Worm (Caenorhabditis elegans) whole organism, early embryonic: ENCODE measurements around the gene C43C3.4.
"Not testable (repeated sequence)": the region's sequence is repeated elsewhere in the genome, so short reads cannot be mapped to it uniquely, and the experiment has no call there.

Experiments used
- B0310.2 ChIP-seq: sonication (generic microtip); optimal IDR thresholded peaks from 2 replicates; lab custom pipeline; 2016; ENCODE audit warnings: mild to moderate bottlenecking, missing genetic modification characterization, missing compliant biosample characterization
- F13C5.2 ChIP-seq: sonication (generic microtip); optimal IDR thresholded peaks from 2 replicates; lab custom pipeline; 2017; ENCODE audit warnings: mild to moderate bottlenecking, missing genetic modification characterization, inconsistent platforms, missing compliant biosample characterization
- aly-1 ChIP-seq: sonication (generic microtip); optimal IDR thresholded peaks from 2 replicates; lab custom pipeline; 2016; ENCODE audit warnings: missing genetic modification characterization, missing compliant biosample characterization
- ama-1 ChIP-seq: fragments of 150-350 bp; optimal IDR thresholded peaks from 2 replicates; lab custom pipeline; 2014
- ceh-13 ChIP-seq: fragments of 200-800 bp; sonication (Bioruptor generic); optimal IDR thresholded peaks from 2 replicates; lab custom pipeline; 2018; ENCODE audit warnings: mild to moderate bottlenecking, missing genetic modification characterization, missing compliant biosample characterization
- ceh-36 ChIP-seq: sonication (generic microtip); optimal IDR thresholded peaks from 2 replicates; lab custom pipeline; 2016; ENCODE audit warnings: missing genetic modification characterization, inconsistent platforms, missing compliant biosample characterization
- ets-7 ChIP-seq: sonication (generic microtip); optimal IDR thresholded peaks from 2 replicates; lab custom pipeline; 2016; ENCODE audit warnings: missing genotype, missing genetic modification characterization, missing compliant biosample characterization
- flt-1 ChIP-seq: fragments of 200-800 bp; sonication (Bioruptor generic); IDR thresholded peaks from 2 replicates; pipeline ENCODE4 v1.3.6; 2022; ENCODE audit warnings: missing genetic modification characterization, missing compliant biosample characterization
- hmbx-1 ChIP-seq: sonication (generic microtip); optimal IDR thresholded peaks from 2 replicates; lab custom pipeline; 2016; ENCODE audit warnings: mild to moderate bottlenecking, missing genetic modification characterization, missing compliant biosample characterization
- hmg-4 ChIP-seq: fragments of 200-800 bp; sonication (Bioruptor generic); optimal IDR thresholded peaks from 2 replicates; lab custom pipeline; 2018; ENCODE audit warnings: mild to moderate bottlenecking, missing genetic modification characterization, missing compliant biosample characterization
- hnd-1 ChIP-seq: sonication (generic microtip); optimal IDR thresholded peaks from 2 replicates; lab custom pipeline; 2016; ENCODE audit warnings: missing genetic modification characterization, missing compliant biosample characterization
- pes-1 ChIP-seq: fragments of 200-800 bp; sonication (Bioruptor generic); IDR thresholded peaks from 2 replicates; pipeline ENCODE4 v1.3.6; 2022; ENCODE audit warnings: missing genetic modification reagents, missing genetic modification characterization, missing compliant biosample characterization
- scrt-1 ChIP-seq: fragments of 200-800 bp; sonication (Bioruptor generic); IDR thresholded peaks from 2 replicates; pipeline ENCODE4 v1.3.6; 2022; ENCODE audit warnings: missing genetic modification characterization, missing compliant biosample characterization
- sea-1 ChIP-seq: fragments of 200-800 bp; sonication (Bioruptor generic); conservative IDR thresholded peaks from 2 replicates; pipeline ENCODE4 v1.3.6; 2022; ENCODE audit warnings: missing genetic modification characterization, missing compliant biosample characterization
- tbx-11 ChIP-seq: fragments of 200-800 bp; sonication (Bioruptor generic); IDR thresholded peaks from 2 replicates; pipeline ENCODE4 v1.3.6; 2022; ENCODE audit warnings: missing genetic modification characterization, missing compliant biosample characterization
- tbx-37 ChIP-seq: fragments of 200-800 bp; sonication (Bioruptor generic); conservative IDR thresholded peaks from 2 replicates; pipeline ENCODE4 v1.3.6; 2022; ENCODE audit warnings: missing genetic modification reagents, missing genetic modification characterization, missing compliant biosample characterization
- tra-4 ChIP-seq: sonication (generic microtip); optimal IDR thresholded peaks from 2 replicates; lab custom pipeline; 2017; ENCODE audit warnings: missing genetic modification characterization, missing compliant biosample characterization

C43C3.4 gene

DNA sequence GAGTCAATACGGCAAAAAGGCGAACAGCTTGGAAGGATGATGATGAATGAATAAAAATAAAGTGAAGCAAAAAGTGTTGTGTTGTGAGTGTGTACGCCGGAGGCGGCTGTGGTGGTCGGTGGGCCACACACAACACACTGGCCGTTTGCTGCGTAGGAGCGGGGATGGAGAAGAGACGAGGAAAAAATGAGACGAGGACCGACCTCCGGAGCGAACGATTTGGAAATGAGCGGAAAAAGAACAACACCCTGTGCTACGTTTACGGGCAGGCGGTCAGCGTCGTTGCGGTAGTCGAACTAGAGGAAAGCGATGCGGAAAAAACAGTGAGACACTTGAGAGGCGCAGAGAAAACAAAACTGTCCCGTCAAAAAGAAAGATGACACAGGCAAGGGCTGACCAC, 37.6 kb downstream of the C43C3.4 start:
- TF ChIP-seq hmg-4 (GFP tag; lab: Kevin White, UChicago) (peak; percentile 70), tbx-37 (no peak), flt-1 (GFP tag; lab: Robert Waterston, UW) (no peak), ceh-36 (tag; lab: Kevin White, UChicago) (no peak), F13C5.2 (tag; lab: Kevin White, UChicago) (no peak), scrt-1 (GFP tag; lab: Robert Waterston, UW) (0 out of 2 replicates have a peak, but pooled peaks have one; percentile 35), tbx-11 (GFP tag; lab: Robert Waterston, UW) (no peak), ceh-13 (GFP tag; lab: Kevin White, UChicago) (no peak), aly-1 (no peak)

DNA sequence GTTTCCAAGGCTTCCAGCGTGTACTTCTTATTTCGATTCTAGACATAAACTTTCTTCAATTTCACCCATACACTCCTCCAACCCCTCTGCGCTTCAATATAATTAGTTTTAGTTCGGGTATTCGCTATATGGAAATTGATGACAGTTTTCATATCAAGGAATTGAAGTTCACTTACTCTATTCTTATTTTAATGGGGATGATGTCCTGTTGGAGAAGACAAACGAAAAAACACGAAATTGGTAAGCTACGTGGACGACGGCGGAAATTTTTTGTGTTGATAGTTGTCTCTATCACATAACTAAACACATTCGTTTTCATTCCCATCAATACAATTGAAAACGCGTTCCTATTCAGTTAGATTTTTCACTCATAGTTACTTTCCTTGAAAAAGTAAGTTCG, 39.3 kb downstream of the C43C3.4 start, which contains the start of gene F34H10.5:
Gene F34H10.5 (plus strand): TSS at position 301 of the 400 bp plus-strand sequence.
- TF ChIP-seq tbx-11 (GFP tag; lab: Robert Waterston, UW): no peak
- TF ChIP-seq scrt-1 (GFP tag; lab: Robert Waterston, UW): no peak
- TF ChIP-seq B0310.2 (tag; lab: Kevin White, UChicago): no peak

DNA sequence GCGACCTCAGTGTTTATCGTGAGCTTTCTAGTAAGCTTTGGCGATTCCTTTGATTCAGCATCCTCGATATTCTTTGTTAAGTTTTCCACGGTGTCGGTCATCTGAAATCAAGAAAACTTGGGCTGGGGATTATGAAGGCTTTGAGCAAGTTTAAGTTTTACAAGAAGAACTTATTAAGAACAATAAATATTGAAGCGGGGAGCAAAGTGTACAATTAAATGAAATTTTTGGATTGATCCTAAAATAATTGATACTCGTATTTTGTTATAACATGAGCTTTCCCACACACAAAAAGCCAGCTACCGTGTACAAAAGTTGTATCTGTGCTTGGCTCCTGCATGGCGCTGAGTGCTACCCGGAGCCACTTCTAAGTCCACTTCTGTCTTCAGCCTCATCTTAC, 39.8 kb downstream of the C43C3.4 start, which contains the start of gene F34H10.3:
Gene F34H10.3 (minus strand): TSS at position 101 of the 400 bp plus-strand sequence.
- TF ChIP-seq hmbx-1 (tag; lab: Kevin White, UChicago): no peak
- TF ChIP-seq ets-7 (tag; lab: Kevin White, UChicago): no peak
- TF ChIP-seq flt-1 (GFP tag; lab: Robert Waterston, UW): no peak
- no peak for TF ChIP-seq tbx-37
- TF ChIP-seq sea-1 (GFP tag; lab: Robert Waterston, UW): no peak
- TF ChIP-seq ceh-36 (tag; lab: Kevin White, UChicago): no peak
- TF ChIP-seq tra-4 (tag; lab: Kevin White, UChicago): no peak
- no peak for TF ChIP-seq hmg-4 (GFP tag; lab: Kevin White, UChicago)

DNA sequence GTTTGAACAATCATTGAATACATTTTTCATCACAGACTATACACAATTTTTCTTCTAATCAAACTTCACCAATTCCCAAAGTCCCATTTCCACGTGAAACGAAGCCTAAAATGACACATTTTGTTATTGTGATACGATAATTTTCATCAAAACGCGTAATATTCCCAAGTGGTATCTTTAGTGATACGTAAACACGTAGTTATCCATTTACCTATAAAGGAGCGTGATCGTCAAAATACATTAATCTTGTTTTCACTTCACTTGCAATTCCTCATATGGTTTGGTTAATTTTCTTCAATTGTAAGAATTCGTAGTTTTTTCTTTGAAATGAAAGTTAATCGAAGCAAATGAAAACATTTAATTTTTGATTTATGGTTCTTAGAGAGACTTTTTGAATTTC, 45.1 kb downstream of the C43C3.4 start:
- TF ChIP-seq flt-1 (GFP tag; lab: Robert Waterston, UW) (no peak), aly-1 (no peak), sea-1 (GFP tag; lab: Robert Waterston, UW) (no peak), ama-1 (lab: Kevin White, UChicago) (no peak), scrt-1 (GFP tag; lab: Robert Waterston, UW) (no peak), hmbx-1 (tag; lab: Kevin White, UChicago) (no peak), ceh-36 (tag; lab: Kevin White, UChicago) (no peak), pes-1 (no peak), hnd-1 (tag; lab: Kevin White, UChicago) (no peak), tra-4 (tag; lab: Kevin White, UChicago) (no peak), tbx-37 (no peak), B0310.2 (tag; lab: Kevin White, UChicago) (no peak), tbx-11 (GFP tag; lab: Robert Waterston, UW) (no peak), ceh-13 (GFP tag; lab: Kevin White, UChicago) (no peak), hmg-4 (GFP tag; lab: Kevin White, UChicago) (no peak)

DNA sequence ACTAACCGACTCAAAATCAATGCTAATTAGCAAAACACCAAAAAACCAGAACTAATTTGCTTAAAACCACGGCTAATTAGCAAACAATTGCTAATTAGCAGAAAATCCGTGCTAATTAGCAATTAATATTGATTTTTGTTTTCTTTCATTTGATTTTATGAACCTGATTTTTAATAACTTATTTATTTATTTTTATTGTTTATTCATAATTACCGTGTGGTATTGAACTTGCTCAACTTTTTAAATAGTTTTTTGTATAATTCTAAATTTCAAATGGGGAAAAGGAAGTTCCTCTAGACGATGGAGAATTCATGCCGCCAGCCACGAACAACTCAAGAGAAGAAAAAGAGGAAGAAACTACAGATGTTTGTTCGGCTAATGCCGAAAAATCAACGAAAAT, 48.9 kb downstream of the C43C3.4 start, which contains the start of gene F34H10.1:
Gene F34H10.1 (plus strand): TSS at position 301 of the 400 bp plus-strand sequence.
- not testable (repeated sequence) for TF ChIP-seq aly-1; flt-1 (GFP tag; lab: Robert Waterston, UW); sea-1 (GFP tag; lab: Robert Waterston, UW)
